Fruit fly (Drosophila melanogaster) whole organism: ENCODE data around the gene CG8301.

Experiments used
- CG8478 ChIP-seq: fragments of >200 bp; optimal IDR thresholded peaks from 2 replicates; lab custom pipeline; 2018; ENCODE audit warnings: inconsistent platforms
- Dll ChIP-seq: fragments of >200 bp; optimal IDR thresholded peaks from 2 replicates; lab custom pipeline; 2017
- EcR ChIP-seq, 2 experiments: fragments of >200 bp; optimal IDR thresholded peaks; 2 replicates each; lab custom pipeline; 2017; ENCODE audit warnings: missing biosample characterization in 2 of 2, missing genetic modification characterization in 2 of 2, missing genetic modification reagents in 2 of 2
- pan ChIP-seq: fragments of >200 bp; optimal IDR thresholded peaks from 2 replicates; lab custom pipeline; 2017
- psq ChIP-seq: fragments of >200 bp; optimal IDR thresholded peaks from 2 replicates; lab custom pipeline; 2017
- usp ChIP-seq: fragments of >200 bp; optimal IDR thresholded peaks from 2 replicates; lab custom pipeline; 2017; ENCODE audit warnings: missing biosample characterization, missing genetic modification characterization, mixed read lengths

Gene CG8301

dm6 chr3R:9630633-9631095 is 49.6 kb downstream of the CG8301 start, which contains the start of gene Calr:
Gene Calr, minus strand, starts transcription at chr3R:9630851.
- TF ChIP-seq usp (no peak), pan (no peak), CG8478 (peak; percentile 32)

- no peak for TF ChIP-seq pan
- TF ChIP-seq usp = no peak
- no peak for TF ChIP-seq EcR (GFP tag; optimal IDR thresholded peaks at IDR 0.05; lab: Kevin White, UChicago)
- no peak for TF ChIP-seq Dll (lab: Kevin White, UChicago)
- no peak for TF ChIP-seq CG8478
- no peak for TF ChIP-seq psq (lab: Kevin White, UChicago)
These were observed 50.5 kb downstream of the CG8301 start, which contains the start of gene SpdS for dm6 chr3R:9631564-9631963. Gene SpdS, plus strand, starts transcription at chr3R:9631641.

- TF ChIP-seq psq (lab: Kevin White, UChicago) (no peak), pan (no peak), Dll (lab: Kevin White, UChicago) (no peak), usp (no peak), CG8478 (no peak), EcR (GFP tag; optimal IDR thresholded peaks at IDR 0.05; lab: Kevin White, UChicago) (no peak)
These were observed 51.2 kb downstream of the CG8301 start for dm6 chr3R:9632110-9632921.
